Fruit fly (Drosophila melanogaster): ENCODE measurements around the gene CG31464.
A peak's percentile ranks its signal among the peaks of the same experiment; 100 is the strongest.

The CG31464 gene

dm6 chr3R:8256040-8256439, 35.0 kb upstream of the CG31464 start:
- TF ChIP-seq Ets98B (GFP tag; IDR thresholded peaks at IDR 0.05) (peak; percentile 47; the same call in 1 of the 2 replicates), CG8301 (tag; optimal IDR thresholded peaks at IDR 0.05) (peak; percentile 68), CG9948 (tag; optimal IDR thresholded peaks at IDR 0.05) (no peak), CG12605 (GFP tag; IDR thresholded peaks at IDR 0.05) (peak; percentile 36; the same call in 1 of the 2 replicates), CG14655 (GFP tag; optimal IDR thresholded peaks at IDR 0.05) (peak; percentile 68), CG32121 (GFP tag; IDR thresholded peaks at IDR 0.05) (peak; percentile 53)

DNA sequence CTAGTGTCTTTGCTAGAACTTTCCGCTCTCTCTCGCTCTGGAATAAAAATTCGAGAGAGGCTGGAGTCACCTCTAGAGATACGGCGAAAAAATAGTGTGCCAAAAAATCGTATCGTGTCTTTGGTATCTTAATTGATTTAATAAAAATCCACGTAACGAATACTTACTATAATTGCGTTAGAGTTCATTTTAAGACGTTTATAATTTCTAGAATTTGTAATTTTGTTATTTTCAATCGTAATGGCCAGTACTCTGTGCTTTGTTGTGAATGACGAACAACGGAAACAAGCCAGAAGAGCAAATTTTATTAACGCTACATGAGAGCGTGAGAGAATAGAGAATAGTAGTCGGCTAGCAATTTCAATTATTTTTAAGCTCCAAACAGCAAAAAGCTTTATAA, 29.4 kb upstream of the CG31464 start:
- no peak for TF ChIP-seq CG8301 (tag; optimal IDR thresholded peaks at IDR 0.05)
- TF ChIP-seq CG17806 (tag; optimal IDR thresholded peaks at IDR 0.05) = no peak
- TF ChIP-seq Pif1A (GFP tag; optimal IDR thresholded peaks at IDR 0.05) = no peak
- no peak for TF ChIP-seq CG14655 (GFP tag; optimal IDR thresholded peaks at IDR 0.05)
- TF ChIP-seq CG4496 (GFP tag; IDR thresholded peaks at IDR 0.05) = no peak
- TF ChIP-seq CG12605 (GFP tag; IDR thresholded peaks at IDR 0.05) = no peak

DNA sequence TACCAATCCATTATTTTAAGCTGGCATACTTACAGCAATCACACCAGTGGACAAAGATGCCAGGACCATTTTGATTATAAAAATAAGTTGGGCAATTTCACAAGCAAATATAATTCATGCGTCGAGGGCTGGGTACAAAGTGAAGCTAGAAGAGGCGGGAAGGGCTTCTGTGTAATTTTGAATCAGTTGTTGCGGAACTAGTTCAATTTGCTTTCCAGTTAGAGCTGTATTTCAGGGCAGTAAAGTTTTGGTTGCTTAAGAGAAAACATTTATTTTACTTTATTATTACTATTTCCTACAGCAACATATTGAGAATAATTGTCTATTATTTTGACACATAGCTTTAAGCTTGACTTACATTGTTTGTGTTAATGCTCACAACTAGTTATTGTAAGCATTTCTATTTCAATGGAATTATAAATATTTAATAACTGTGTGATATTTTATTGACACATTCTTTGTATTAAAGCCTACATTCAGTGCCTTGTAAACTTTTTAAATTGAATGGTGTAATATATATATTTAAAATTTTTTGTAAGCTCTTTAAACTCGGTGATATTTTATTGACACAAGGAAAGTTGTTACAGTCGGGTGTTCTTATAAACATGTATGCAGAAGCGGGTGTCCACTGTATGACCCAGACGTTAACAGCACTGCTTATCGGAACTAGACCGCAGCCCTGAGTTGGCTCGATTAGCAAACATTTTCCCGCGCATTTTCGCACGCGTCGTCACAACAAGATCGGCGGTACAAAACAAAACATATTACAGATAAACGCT, 26.5 kb upstream of the CG31464 start, which contains the start of the genes RPA1 and Mcm2:
RPA1 (minus strand) TSS at position 150 of the 779 bp plus-strand sequence.
Mcm2 (plus strand) TSS at position 669 of the 779 bp plus-strand sequence.
- TF ChIP-seq Snoo (tag; optimal IDR thresholded peaks at IDR 0.05) = peak; percentile 85
- TF ChIP-seq fd96Ca (GFP tag; IDR thresholded peaks at IDR 0.05) = peak; percentile 61; the same call in 2 of the 3 replicates
- TF ChIP-seq CG34367 (tag; optimal IDR thresholded peaks at IDR 0.05) = peak; percentile 65
- TF ChIP-seq D1 (tag; optimal IDR thresholded peaks at IDR 0.05) = no peak
- peak; percentile 73 for TF ChIP-seq rn (GFP tag; IDR thresholded peaks at IDR 0.05)
- no peak for TF ChIP-seq EcR (GFP tag; optimal IDR thresholded peaks at IDR 0.05)
- TF ChIP-seq CG15710 (tag; optimal IDR thresholded peaks at IDR 0.05) = peak; percentile 83
- peak; percentile 83 for TF ChIP-seq CG8159 (tag; optimal IDR thresholded peaks at IDR 0.05)
- peak; percentile 70 for TF ChIP-seq CG17806 (tag; optimal IDR thresholded peaks at IDR 0.05)
- TF ChIP-seq CG10348 (GFP tag; IDR thresholded peaks at IDR 0.05) = peak; percentile 39; the same call in 1 of the 2 replicates
- TF ChIP-seq CG8301 (tag; optimal IDR thresholded peaks at IDR 0.05) = peak; percentile 64
- peak; percentile 85 for TF ChIP-seq CG4496 (GFP tag; IDR thresholded peaks at IDR 0.05)
- TF ChIP-seq CG9948 (tag; optimal IDR thresholded peaks at IDR 0.05) = peak; percentile 77
- TF ChIP-seq gl (tag; optimal IDR thresholded peaks at IDR 0.05) = no peak
- peak; percentile 73 for TF ChIP-seq CG32121 (GFP tag; IDR thresholded peaks at IDR 0.05)
- TF ChIP-seq CG14655 (GFP tag; optimal IDR thresholded peaks at IDR 0.05) = no peak
- TF ChIP-seq Pif1B (GFP tag; optimal IDR thresholded peaks at IDR 0.05) = no peak
- no peak for TF ChIP-seq CG13204 (GFP tag; optimal IDR thresholded peaks at IDR 0.05)
- TF ChIP-seq CG12605 (GFP tag; IDR thresholded peaks at IDR 0.05) = no peak
- TF ChIP-seq Pif1A (GFP tag; optimal IDR thresholded peaks at IDR 0.05) = no peak
- TF ChIP-seq Ets98B (GFP tag; IDR thresholded peaks at IDR 0.05) = peak; percentile 71; the same call in 1 of the 2 replicates

DNA sequence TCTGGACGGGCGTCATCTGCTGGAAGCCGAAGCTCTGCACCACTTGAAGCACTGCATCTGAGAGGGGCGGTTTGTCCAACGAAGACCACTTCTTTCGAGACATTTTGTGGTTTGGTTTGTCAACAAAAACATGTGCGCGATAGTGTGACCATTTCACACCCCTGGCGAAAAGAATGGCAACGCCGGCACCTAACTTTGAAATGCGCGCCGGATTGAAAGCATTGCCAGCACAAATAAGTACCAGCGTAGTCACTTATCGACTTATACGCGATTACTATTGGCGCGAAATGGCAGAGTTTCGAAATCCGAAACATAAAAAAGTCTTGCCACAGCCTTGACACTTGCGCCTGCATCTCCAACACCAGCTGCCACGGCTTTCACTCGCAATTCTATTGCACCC, 21.3 kb upstream of the CG31464 start, which contains the start of gene CG9630:
CG9630 (minus strand) TSS at position 157 of the 400 bp plus-strand sequence.
- no peak for TF ChIP-seq CG12605 (GFP tag; IDR thresholded peaks at IDR 0.05)
- no peak for TF ChIP-seq fd96Ca (GFP tag; IDR thresholded peaks at IDR 0.05)
- no peak for TF ChIP-seq CG13204 (GFP tag; optimal IDR thresholded peaks at IDR 0.05)

DNA sequence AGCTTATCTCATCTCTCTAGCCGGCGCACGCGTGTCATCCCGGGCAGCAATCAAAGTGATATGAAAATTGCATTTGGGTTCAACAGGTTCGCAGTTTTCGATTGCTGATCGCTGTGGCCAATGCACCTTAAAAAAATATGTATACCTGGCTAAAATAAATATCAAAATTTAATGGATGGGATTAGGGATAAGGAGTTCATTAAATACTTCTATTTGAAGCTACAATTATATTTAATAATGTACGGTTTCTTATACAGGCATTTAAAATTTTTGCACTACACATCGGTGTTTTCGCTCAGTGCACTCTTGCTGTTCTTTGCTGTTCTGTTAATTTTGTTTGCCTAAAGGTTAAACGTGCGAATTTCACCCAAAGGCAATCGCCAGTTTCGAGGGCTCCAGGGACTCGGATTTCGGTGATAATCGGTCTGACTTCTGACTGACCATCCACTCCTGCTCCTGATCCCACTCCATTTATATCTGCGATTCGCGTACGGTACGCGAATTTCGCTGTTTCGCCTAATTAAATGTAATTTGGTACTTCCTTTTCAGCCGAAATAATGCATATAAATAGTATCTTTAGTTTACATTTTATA, 18.4 kb upstream of the CG31464 start:
- TF ChIP-seq Ets98B (GFP tag; IDR thresholded peaks at IDR 0.05) = no peak
- peak; percentile 56 for TF ChIP-seq Snoo (tag; optimal IDR thresholded peaks at IDR 0.05)

dm6 chr3R:8275031-8275430, 16.0 kb upstream of the CG31464 start:
- TF ChIP-seq rn (GFP tag; IDR thresholded peaks at IDR 0.05) = no peak
- TF ChIP-seq EcR (GFP tag; optimal IDR thresholded peaks at IDR 0.05) = no peak
- no peak for TF ChIP-seq CG10348 (GFP tag; IDR thresholded peaks at IDR 0.05)
- no peak for TF ChIP-seq CG17806 (tag; optimal IDR thresholded peaks at IDR 0.05)
- no peak for TF ChIP-seq CG9948 (tag; optimal IDR thresholded peaks at IDR 0.05)
- no peak for TF ChIP-seq Pif1A (GFP tag; optimal IDR thresholded peaks at IDR 0.05)
- TF ChIP-seq D1 (tag; optimal IDR thresholded peaks at IDR 0.05) = no peak
- TF ChIP-seq CG4496 (GFP tag; IDR thresholded peaks at IDR 0.05) = no peak
